Worm (Caenorhabditis elegans) whole organism, late embryonic: ENCODE measurements around the gene F09E10.1.

Source experiments
- C38D4.7 ChIP-seq: fragments of 200-800 bp; sonication (Bioruptor generic); optimal IDR thresholded peaks from 2 replicates; lab custom pipeline; 2018; ENCODE audit warnings: mild to moderate bottlenecking, missing genetic modification characterization, moderate library complexity, missing compliant biosample characterization
- F13H6.1 ChIP-seq: sonication (generic microtip); optimal IDR thresholded peaks from 2 replicates; lab custom pipeline; 2016; ENCODE audit warnings: missing genetic modification characterization, missing compliant biosample characterization
- K02D7.2 ChIP-seq: sonication (generic microtip); optimal IDR thresholded peaks from 2 replicates; lab custom pipeline; 2017; ENCODE audit warnings: mild to moderate bottlenecking, missing genetic modification characterization, missing compliant biosample characterization
- T23F11.4 ChIP-seq: fragments of 200-800 bp; sonication (Bioruptor generic); optimal IDR thresholded peaks from 2 replicates; lab custom pipeline; 2018; ENCODE audit warnings: mild to moderate bottlenecking, missing genetic modification characterization, missing compliant biosample characterization
- Y22D7AL.16 ChIP-seq: sonication (generic microtip); optimal IDR thresholded peaks from 2 replicates; lab custom pipeline; 2016; ENCODE audit warnings: missing genetic modification characterization, missing compliant biosample characterization
- ahr-1 ChIP-seq: sonication (generic microtip); optimal IDR thresholded peaks from 2 replicates; lab custom pipeline; 2016; ENCODE audit warnings: missing genetic modification characterization, missing compliant biosample characterization
- ceh-14 ChIP-seq: sonication (generic microtip); optimal IDR thresholded peaks from 2 replicates; lab custom pipeline; 2016; ENCODE audit warnings: missing genotype, missing genetic modification characterization, missing compliant biosample characterization
- ceh-18 ChIP-seq: sonication (generic microtip); optimal IDR thresholded peaks from 2 replicates; lab custom pipeline; 2016; ENCODE audit warnings: missing genetic modification characterization, missing compliant biosample characterization
- ceh-19 ChIP-seq: fragments of 200-800 bp; sonication (Bioruptor generic); optimal IDR thresholded peaks from 2 replicates; lab custom pipeline; 2018; ENCODE audit warnings: mild to moderate bottlenecking, missing genetic modification characterization, missing compliant biosample characterization
- ceh-22 ChIP-seq: sonication (generic microtip); optimal IDR thresholded peaks from 2 replicates; lab custom pipeline; 2017; ENCODE audit warnings: missing biosample characterization, missing genetic modification characterization
- ceh-34 ChIP-seq: sonication (generic microtip); optimal IDR thresholded peaks from 2 replicates; lab custom pipeline; 2016; ENCODE audit warnings: mild to moderate bottlenecking, missing genetic modification characterization, missing compliant biosample characterization
- ceh-45 ChIP-seq: fragments of 200-800 bp; sonication (Bioruptor generic); IDR thresholded peaks from 2 replicates; pipeline ENCODE4 v1.3.6; 2022; ENCODE audit warnings: missing genetic modification reagents, missing genetic modification characterization, missing compliant biosample characterization
- ceh-48 ChIP-seq: sonication (generic microtip); optimal IDR thresholded peaks from 2 replicates; lab custom pipeline; 2016; ENCODE audit warnings: missing genetic modification characterization, inconsistent platforms, missing compliant biosample characterization
- ceh-6 ChIP-seq: fragments of 200-800 bp; sonication (Bioruptor generic); optimal IDR thresholded peaks from 2 replicates; lab custom pipeline; 2018; ENCODE audit warnings: mild to moderate bottlenecking, missing genetic modification characterization, missing compliant biosample characterization
- ceh-9 ChIP-seq: sonication (generic microtip); optimal IDR thresholded peaks from 2 replicates; lab custom pipeline; 2016; ENCODE audit warnings: mild to moderate bottlenecking, missing genetic modification characterization, inconsistent platforms, missing compliant biosample characterization
- elt-2 ChIP-seq: sonication (generic microtip); optimal IDR thresholded peaks from 2 replicates; lab custom pipeline; 2016; ENCODE audit warnings: missing genetic modification reagents, missing genetic modification characterization, missing compliant biosample characterization
- elt-4 ChIP-seq: sonication (generic microtip); optimal IDR thresholded peaks from 2 replicates; lab custom pipeline; 2016; ENCODE audit warnings: missing genetic modification characterization, missing compliant biosample characterization
- eyg-1 ChIP-seq: sonication (generic microtip); optimal IDR thresholded peaks from 2 replicates; lab custom pipeline; 2016; ENCODE audit warnings: missing genotype, missing genetic modification characterization, missing compliant biosample characterization
- fax-1 ChIP-seq: sonication (generic microtip); optimal IDR thresholded peaks from 2 replicates; lab custom pipeline; 2016; ENCODE audit warnings: missing genotype, missing genetic modification characterization, missing compliant biosample characterization
- hlh-15 ChIP-seq: sonication (generic microtip); optimal IDR thresholded peaks from 2 replicates; lab custom pipeline; 2016; ENCODE audit warnings: missing genetic modification characterization, missing compliant biosample characterization
- hlh-8 ChIP-seq: sonication (generic microtip); optimal IDR thresholded peaks from 2 replicates; lab custom pipeline; 2016; ENCODE audit warnings: missing genotype, missing genetic modification characterization, missing compliant biosample characterization
- lim-6 ChIP-seq: sonication (generic microtip); optimal IDR thresholded peaks from 2 replicates; lab custom pipeline; 2016; ENCODE audit warnings: missing genetic modification characterization, missing compliant biosample characterization
- madf-2 ChIP-seq: sonication (generic microtip); optimal IDR thresholded peaks from 2 replicates; lab custom pipeline; 2017; ENCODE audit warnings: missing genetic modification characterization, missing compliant biosample characterization
- mec-3 ChIP-seq: sonication (generic microtip); optimal IDR thresholded peaks from 2 replicates; lab custom pipeline; 2016; ENCODE audit warnings: borderline replicate concordance, missing genetic modification characterization, missing compliant biosample characterization
- nhr-11 ChIP-seq: fragments of 150-350 bp; optimal IDR thresholded peaks from 2 replicates; lab custom pipeline; 2014; ENCODE audit warnings: missing biosample characterization, missing genetic modification characterization
- pax-1 ChIP-seq: fragments of 150-350 bp; optimal IDR thresholded peaks from 2 replicates; lab custom pipeline; 2014; ENCODE audit warnings: missing biosample characterization, missing genetic modification characterization
- pha-2 ChIP-seq: sonication (generic microtip); optimal IDR thresholded peaks from 2 replicates; lab custom pipeline; 2017; ENCODE audit warnings: mild to moderate bottlenecking, missing genetic modification characterization, missing compliant biosample characterization
- pha-4 ChIP-seq: fragments of 150-350 bp; optimal IDR thresholded peaks from 2 replicates; lab custom pipeline; 2018; ENCODE audit warnings: missing biosample characterization, missing genetic modification reagents, missing genetic modification characterization
- pqm-1 ChIP-seq: sonication (generic microtip); optimal IDR thresholded peaks from 2 replicates; lab custom pipeline; 2016; ENCODE audit warnings: missing genetic modification characterization, missing compliant biosample characterization
- ref-2 ChIP-seq: sonication (generic microtip); optimal IDR thresholded peaks from 2 replicates; lab custom pipeline; 2016; ENCODE audit warnings: missing genetic modification characterization, missing compliant biosample characterization
- sdc-2 ChIP-seq: sonication (generic microtip); optimal IDR thresholded peaks from 2 replicates; lab custom pipeline; 2016; ENCODE audit warnings: missing genotype, missing genetic modification characterization, missing compliant biosample characterization
- sox-4 ChIP-seq: sonication (generic microtip); optimal IDR thresholded peaks from 2 replicates; lab custom pipeline; 2017; ENCODE audit warnings: mild to moderate bottlenecking, missing genetic modification characterization, inconsistent platforms, missing compliant biosample characterization
- tbx-2 ChIP-seq: sonication (generic microtip); optimal IDR thresholded peaks from 2 replicates; lab custom pipeline; 2016; ENCODE audit warnings: missing genetic modification characterization, missing compliant biosample characterization
- tbx-7 ChIP-seq: sonication (generic microtip); optimal IDR thresholded peaks from 2 replicates; lab custom pipeline; 2016; ENCODE audit warnings: missing genotype, missing genetic modification characterization, missing compliant biosample characterization
- unc-55 ChIP-seq: sonication (generic microtip); optimal IDR thresholded peaks from 2 replicates; lab custom pipeline; 2017; ENCODE audit warnings: missing biosample characterization, missing genetic modification reagents, missing genetic modification characterization
- zip-5 ChIP-seq: sonication (generic microtip); optimal IDR thresholded peaks from 2 replicates; lab custom pipeline; 2016; ENCODE audit warnings: missing genetic modification characterization, missing compliant biosample characterization
- ztf-16 ChIP-seq: sonication (generic microtip); optimal IDR thresholded peaks from 2 replicates; lab custom pipeline; 2017; ENCODE audit warnings: missing genetic modification characterization, missing compliant biosample characterization

Gene F09E10.1

ce11 chrX:1536138-1536537 is 33.5 kb downstream of the F09E10.1 start, which contains the start of gene K06A9.2:
K06A9.2 (plus strand) TSS chrX:1536366.
- TF ChIP-seq ceh-18 (tag; lab: Kevin White, UChicago) (peak; percentile 12), elt-2 (tag; lab: Kevin White, UChicago) (no peak), ceh-19 (no peak), ceh-14 (tag; lab: Kevin White, UChicago) (no peak), unc-55 (GFP tag; lab: Kevin White, UChicago) (no peak), pha-4 (tag; lab: Kevin White, UChicago) (no peak)
- TF ChIP-seq, all 69 proteins: peak for 1

DNA sequence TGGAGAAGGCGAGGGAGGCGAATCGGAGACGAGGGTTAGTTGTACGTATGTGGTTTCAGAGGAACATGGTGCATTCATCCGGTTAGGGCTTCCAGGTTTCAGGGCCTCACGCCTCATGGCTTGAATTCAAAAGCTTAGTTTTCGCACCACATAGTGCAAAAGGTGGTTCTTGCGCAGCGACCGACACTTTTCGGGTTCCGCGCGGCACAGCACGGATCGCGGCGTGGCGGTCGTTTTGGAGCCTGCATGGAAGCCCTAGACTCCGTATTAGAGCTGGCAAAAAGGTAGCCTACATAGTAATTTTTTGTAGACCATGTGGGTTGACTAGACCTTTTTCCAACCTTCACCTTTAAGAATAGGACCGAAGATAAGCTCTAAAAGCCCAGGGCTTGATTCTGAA is 36.2 kb downstream of the F09E10.1 start:
- no peak for TF ChIP-seq ceh-19

ce11 chrX:1541072-1541471 is 38.5 kb downstream of the F09E10.1 start:
- TF ChIP-seq K02D7.2 (tag; lab: Kevin White, UChicago): no peak
- TF ChIP-seq elt-4 (tag; lab: Kevin White, UChicago): no peak
- TF ChIP-seq ceh-22: no peak
- no peak for TF ChIP-seq ref-2
- no peak for TF ChIP-seq tbx-2 (tag; lab: Kevin White, UChicago)
- no peak for TF ChIP-seq ztf-16 (tag; lab: Kevin White, UChicago)
- no peak for TF ChIP-seq ceh-48

- no peak for TF ChIP-seq hlh-8 (tag; lab: Kevin White, UChicago)
- TF ChIP-seq ceh-45 (GFP tag; lab: Robert Waterston, UW): no peak
- no peak for TF ChIP-seq madf-2 (tag; lab: Kevin White, UChicago)
- TF ChIP-seq ref-2: no peak
- TF ChIP-seq eyg-1: no peak
- no peak for TF ChIP-seq F13H6.1 (tag; lab: Kevin White, UChicago)
- no peak for TF ChIP-seq lim-6 (tag; lab: Kevin White, UChicago)
- no peak for TF ChIP-seq ceh-19
- no peak for TF ChIP-seq zip-5
- no peak for TF ChIP-seq sdc-2 (tag; lab: Kevin White, UChicago)
- no peak for TF ChIP-seq Y22D7AL.16
- TF ChIP-seq hlh-15: no peak
- no peak for TF ChIP-seq ceh-9 (tag; lab: Kevin White, UChicago)
- no peak for TF ChIP-seq C38D4.7 (GFP tag; lab: Kevin White, UChicago)
- no peak for TF ChIP-seq fax-1 (tag; lab: Kevin White, UChicago)
- TF ChIP-seq K02D7.2 (tag; lab: Kevin White, UChicago): no peak
- TF ChIP-seq tbx-7 (tag; lab: Kevin White, UChicago): no peak
- TF ChIP-seq ahr-1 (tag; lab: Kevin White, UChicago): no peak
- no peak for TF ChIP-seq nhr-11 (tag; lab: Kevin White, UChicago)
These were observed 40.8 kb downstream of the F09E10.1 start for ce11 chrX:1543432-1543831.

DNA sequence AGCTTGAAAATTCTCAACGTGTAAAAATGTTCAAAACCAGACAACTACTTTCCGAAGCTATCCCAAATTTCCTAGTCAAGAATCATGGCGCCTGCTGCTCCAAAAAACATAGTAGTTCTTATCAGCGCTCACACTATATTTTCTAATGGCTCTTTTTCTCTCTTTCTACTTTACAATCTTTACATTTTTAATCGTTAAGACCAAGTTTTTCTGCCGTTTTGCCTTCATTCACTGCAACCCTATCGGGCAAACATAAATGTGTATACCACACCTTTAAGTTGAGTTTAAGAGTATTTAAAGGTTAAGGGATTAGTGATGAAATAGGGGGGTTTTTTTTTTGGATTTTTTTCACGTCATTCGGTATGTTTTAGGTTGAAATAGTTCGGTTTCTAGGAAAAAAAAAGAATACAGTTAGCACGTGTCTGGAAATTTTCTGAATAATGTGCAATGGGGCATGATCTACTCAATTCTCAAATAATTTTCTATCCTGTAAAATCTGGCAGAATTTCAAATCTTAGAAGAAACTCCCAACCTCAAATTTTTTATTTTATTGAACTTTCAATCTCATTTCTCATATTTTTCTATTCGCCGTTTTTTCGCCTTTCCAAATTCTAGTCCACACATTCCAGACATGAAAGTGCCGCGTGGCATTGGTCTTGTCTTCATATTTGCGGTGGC is 44.4 kb downstream of the F09E10.1 start, which contains the start of gene K06A9.1:
K06A9.1 (plus strand) TSS at position 628 of the 678 bp plus-strand sequence.
- TF ChIP-seq ceh-34: no peak
- TF ChIP-seq, all 69 proteins: peak for 0

- TF ChIP-seq sox-4 (tag; lab: Kevin White, UChicago) (no peak), elt-2 (tag; lab: Kevin White, UChicago) (no peak), mec-3 (no peak), ceh-9 (tag; lab: Kevin White, UChicago) (no peak), pax-1 (tag; lab: Kevin White, UChicago) (no peak), C38D4.7 (GFP tag; lab: Kevin White, UChicago) (no peak), pqm-1 (tag; lab: Kevin White, UChicago) (no peak), ceh-14 (tag; lab: Kevin White, UChicago) (no peak), ceh-6 (GFP tag; lab: Kevin White, UChicago) (no peak), T23F11.4 (GFP tag; lab: Kevin White, UChicago) (no peak), nhr-11 (tag; lab: Kevin White, UChicago) (no peak), pha-2 (tag; lab: Kevin White, UChicago) (no peak), tbx-7 (tag; lab: Kevin White, UChicago) (no peak), elt-4 (tag; lab: Kevin White, UChicago) (no peak), pha-4 (tag; lab: Kevin White, UChicago) (no peak)
- TF ChIP-seq, all 69 proteins: peak for 0
These were observed 46.5 kb downstream of the F09E10.1 start for ce11 chrX:1549095-1549494.
